Worm (Caenorhabditis elegans) whole organism, early embryonic: ENCODE data around the gene ifbp-1.

ENCODE experiments used
- B0310.2 ChIP-seq: sonication (generic microtip); optimal IDR thresholded peaks from 2 replicates; lab custom pipeline; 2016; ENCODE audit warnings: mild to moderate bottlenecking, missing genetic modification characterization, missing compliant biosample characterization
- F13C5.2 ChIP-seq: sonication (generic microtip); optimal IDR thresholded peaks from 2 replicates; lab custom pipeline; 2017; ENCODE audit warnings: mild to moderate bottlenecking, missing genetic modification characterization, inconsistent platforms, missing compliant biosample characterization
- aly-1 ChIP-seq: sonication (generic microtip); optimal IDR thresholded peaks from 2 replicates; lab custom pipeline; 2016; ENCODE audit warnings: missing genetic modification characterization, missing compliant biosample characterization
- ama-1 ChIP-seq: fragments of 150-350 bp; optimal IDR thresholded peaks from 2 replicates; lab custom pipeline; 2014
- ceh-13 ChIP-seq: fragments of 200-800 bp; sonication (Bioruptor generic); optimal IDR thresholded peaks from 2 replicates; lab custom pipeline; 2018; ENCODE audit warnings: mild to moderate bottlenecking, missing genetic modification characterization, missing compliant biosample characterization
- ceh-36 ChIP-seq: sonication (generic microtip); optimal IDR thresholded peaks from 2 replicates; lab custom pipeline; 2016; ENCODE audit warnings: missing genetic modification characterization, inconsistent platforms, missing compliant biosample characterization
- ets-7 ChIP-seq: sonication (generic microtip); optimal IDR thresholded peaks from 2 replicates; lab custom pipeline; 2016; ENCODE audit warnings: missing genotype, missing genetic modification characterization, missing compliant biosample characterization
- flt-1 ChIP-seq: fragments of 200-800 bp; sonication (Bioruptor generic); IDR thresholded peaks from 2 replicates; pipeline ENCODE4 v1.3.6; 2022; ENCODE audit warnings: missing genetic modification characterization, missing compliant biosample characterization
- hmbx-1 ChIP-seq: sonication (generic microtip); optimal IDR thresholded peaks from 2 replicates; lab custom pipeline; 2016; ENCODE audit warnings: mild to moderate bottlenecking, missing genetic modification characterization, missing compliant biosample characterization
- hmg-4 ChIP-seq: fragments of 200-800 bp; sonication (Bioruptor generic); optimal IDR thresholded peaks from 2 replicates; lab custom pipeline; 2018; ENCODE audit warnings: mild to moderate bottlenecking, missing genetic modification characterization, missing compliant biosample characterization
- hnd-1 ChIP-seq: sonication (generic microtip); optimal IDR thresholded peaks from 2 replicates; lab custom pipeline; 2016; ENCODE audit warnings: missing genetic modification characterization, missing compliant biosample characterization
- pes-1 ChIP-seq: fragments of 200-800 bp; sonication (Bioruptor generic); IDR thresholded peaks from 2 replicates; pipeline ENCODE4 v1.3.6; 2022; ENCODE audit warnings: missing genetic modification reagents, missing genetic modification characterization, missing compliant biosample characterization
- scrt-1 ChIP-seq: fragments of 200-800 bp; sonication (Bioruptor generic); IDR thresholded peaks from 2 replicates; pipeline ENCODE4 v1.3.6; 2022; ENCODE audit warnings: missing genetic modification characterization, missing compliant biosample characterization
- sea-1 ChIP-seq: fragments of 200-800 bp; sonication (Bioruptor generic); conservative IDR thresholded peaks from 2 replicates; pipeline ENCODE4 v1.3.6; 2022; ENCODE audit warnings: missing genetic modification characterization, missing compliant biosample characterization
- tbx-11 ChIP-seq: fragments of 200-800 bp; sonication (Bioruptor generic); IDR thresholded peaks from 2 replicates; pipeline ENCODE4 v1.3.6; 2022; ENCODE audit warnings: missing genetic modification characterization, missing compliant biosample characterization
- tbx-37 ChIP-seq: fragments of 200-800 bp; sonication (Bioruptor generic); conservative IDR thresholded peaks from 2 replicates; pipeline ENCODE4 v1.3.6; 2022; ENCODE audit warnings: missing genetic modification reagents, missing genetic modification characterization, missing compliant biosample characterization
- tra-4 ChIP-seq: sonication (generic microtip); optimal IDR thresholded peaks from 2 replicates; lab custom pipeline; 2017; ENCODE audit warnings: missing genetic modification characterization, missing compliant biosample characterization

Gene ifbp-1

DNA sequence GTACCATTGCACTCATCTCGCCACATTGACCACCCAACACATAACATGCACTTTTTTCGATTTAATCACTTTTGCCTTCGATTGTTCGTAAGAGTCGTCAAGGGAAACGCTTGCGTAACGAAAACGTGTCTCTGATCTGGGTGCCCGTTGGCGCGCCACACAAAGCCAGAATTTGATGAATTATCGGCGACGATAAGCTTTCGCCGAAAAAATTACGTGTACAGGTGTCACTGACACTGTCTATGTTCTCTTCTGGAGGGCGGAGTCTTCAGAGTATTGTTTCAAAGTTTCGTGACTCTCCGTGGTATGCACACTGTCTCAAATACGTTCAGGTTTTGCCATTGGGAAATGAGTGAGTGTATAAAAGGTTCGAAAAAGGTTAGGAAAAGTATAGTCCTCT, 30.6 kb upstream of the ifbp-1 start, which contains the start of gene F53F1.4:
Gene F53F1.4, plus strand, starts transcription at position 390 of the 400 bp plus-strand sequence.
- no peak for TF ChIP-seq hmg-4 (GFP tag; lab: Kevin White, UChicago)
- no peak for TF ChIP-seq tbx-37 (GFP tag; lab: Robert Waterston, UW)
- no peak for TF ChIP-seq tbx-11 (GFP tag; lab: Robert Waterston, UW)
- no peak for TF ChIP-seq hmbx-1 (tag; lab: Kevin White, UChicago)
- no peak for TF ChIP-seq hnd-1 (tag; lab: Kevin White, UChicago)
- TF ChIP-seq B0310.2 (tag; lab: Kevin White, UChicago) = no peak
- TF ChIP-seq ets-7 (tag; lab: Kevin White, UChicago) = no peak
- TF ChIP-seq ceh-13 (GFP tag; lab: Kevin White, UChicago) = no peak
- no peak for TF ChIP-seq ama-1 (lab: Kevin White, UChicago)
- TF ChIP-seq tra-4 (tag; lab: Kevin White, UChicago) = no peak
- no peak for TF ChIP-seq aly-1 (tag; lab: Kevin White, UChicago)
- TF ChIP-seq sea-1 = no peak
- no peak for TF ChIP-seq scrt-1 (GFP tag; lab: Robert Waterston, UW)
- TF ChIP-seq F13C5.2 (tag; lab: Kevin White, UChicago) = no peak
- no peak for TF ChIP-seq ceh-36 (tag; lab: Kevin White, UChicago)

DNA sequence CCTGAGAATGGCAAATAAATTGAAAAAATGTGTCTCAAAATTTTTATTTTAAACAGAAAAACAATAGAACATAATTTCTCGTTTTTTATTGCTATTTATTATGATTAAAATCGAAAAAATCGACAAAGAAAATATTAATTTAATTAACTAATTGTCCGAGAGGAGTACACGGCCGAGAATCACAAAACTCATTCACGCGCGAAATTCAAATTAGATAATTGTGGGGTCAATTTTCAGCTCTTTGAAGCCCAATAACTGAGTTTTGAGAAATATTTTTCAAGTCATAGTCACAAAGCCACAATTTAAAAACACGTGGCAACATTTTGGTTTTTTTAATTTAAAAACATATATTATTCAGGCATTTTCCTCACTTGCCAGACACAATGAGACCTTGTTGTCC, 29.0 kb upstream of the ifbp-1 start:
- TF ChIP-seq tbx-11 (GFP tag; lab: Robert Waterston, UW) (no peak), F13C5.2 (tag; lab: Kevin White, UChicago) (no peak), ets-7 (tag; lab: Kevin White, UChicago) (no peak), hnd-1 (tag; lab: Kevin White, UChicago) (no peak), hmbx-1 (tag; lab: Kevin White, UChicago) (no peak), sea-1 (no peak), flt-1 (GFP tag; lab: Robert Waterston, UW) (no peak), pes-1 (GFP tag; lab: Robert Waterston, UW) (no peak; the same call in 1 of the 2 replicates), ceh-13 (GFP tag; lab: Kevin White, UChicago) (no peak), ama-1 (lab: Kevin White, UChicago) (no peak), ceh-36 (tag; lab: Kevin White, UChicago) (no peak), tra-4 (tag; lab: Kevin White, UChicago) (no peak), hmg-4 (GFP tag; lab: Kevin White, UChicago) (no peak), tbx-37 (GFP tag; lab: Robert Waterston, UW) (no peak), B0310.2 (tag; lab: Kevin White, UChicago) (no peak), scrt-1 (GFP tag; lab: Robert Waterston, UW) (no peak), aly-1 (tag; lab: Kevin White, UChicago) (no peak)

DNA sequence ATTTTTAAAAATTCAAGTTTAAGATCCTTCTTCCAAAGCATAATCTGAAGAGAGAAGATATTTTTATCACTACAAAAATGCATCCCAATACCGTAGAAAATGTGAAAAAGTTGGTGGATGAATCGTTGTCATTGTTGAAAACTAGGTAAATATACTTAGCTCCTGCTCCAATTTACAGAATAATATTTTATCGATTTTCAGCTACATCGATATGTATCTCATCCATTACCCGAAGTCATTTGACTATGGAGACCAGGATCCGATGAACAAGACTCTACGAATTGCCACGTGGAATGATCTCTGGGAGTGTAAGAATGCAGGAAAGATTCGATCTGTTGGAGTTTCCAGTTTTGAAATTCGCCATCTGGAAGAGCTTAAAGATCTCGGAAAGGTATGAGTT, 28.4 kb upstream of the ifbp-1 start:
- no peak for TF ChIP-seq sea-1
- no peak for TF ChIP-seq tbx-11 (GFP tag; lab: Robert Waterston, UW)
- no peak for TF ChIP-seq hmg-4 (GFP tag; lab: Kevin White, UChicago)
- no peak for TF ChIP-seq scrt-1 (GFP tag; lab: Robert Waterston, UW)
- TF ChIP-seq pes-1 (GFP tag; lab: Robert Waterston, UW) = no peak
- TF ChIP-seq tbx-37 (GFP tag; lab: Robert Waterston, UW) = no peak
- no peak for TF ChIP-seq hmbx-1 (tag; lab: Kevin White, UChicago)

DNA sequence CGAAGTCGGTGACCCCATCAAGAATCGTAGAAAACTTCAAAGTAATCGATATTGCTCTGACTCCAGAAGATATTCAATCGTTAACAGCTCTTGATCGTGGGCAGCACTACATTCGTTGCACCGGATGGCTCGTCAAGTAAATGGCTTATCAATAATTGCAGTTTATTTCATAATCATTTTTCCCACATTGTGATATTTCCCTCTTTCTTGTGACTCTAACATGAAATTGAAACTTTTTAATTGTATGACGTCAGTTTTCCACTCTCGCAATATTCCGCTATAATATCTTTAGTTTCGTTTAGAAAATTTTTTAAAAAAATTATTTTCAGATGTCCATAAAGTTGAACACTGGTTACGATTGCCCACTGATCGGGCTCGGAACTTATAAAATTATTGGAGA, 27.9 kb upstream of the ifbp-1 start, which contains the start of gene F53F1.3:
Gene F53F1.3, plus strand, starts transcription at position 330 of the 400 bp plus-strand sequence.
- no peak for TF ChIP-seq B0310.2 (tag; lab: Kevin White, UChicago)
- no peak for TF ChIP-seq tra-4 (tag; lab: Kevin White, UChicago)
- no peak for TF ChIP-seq hnd-1 (tag; lab: Kevin White, UChicago)
- no peak for TF ChIP-seq tbx-11 (GFP tag; lab: Robert Waterston, UW)
- no peak for TF ChIP-seq ets-7 (tag; lab: Kevin White, UChicago)
- no peak for TF ChIP-seq ceh-36 (tag; lab: Kevin White, UChicago)
- no peak for TF ChIP-seq tbx-37 (GFP tag; lab: Robert Waterston, UW)
- no peak for TF ChIP-seq sea-1
- no peak for TF ChIP-seq ceh-13 (GFP tag; lab: Kevin White, UChicago)
- no peak for TF ChIP-seq hmg-4 (GFP tag; lab: Kevin White, UChicago)
- TF ChIP-seq ama-1 (lab: Kevin White, UChicago) = no peak

DNA sequence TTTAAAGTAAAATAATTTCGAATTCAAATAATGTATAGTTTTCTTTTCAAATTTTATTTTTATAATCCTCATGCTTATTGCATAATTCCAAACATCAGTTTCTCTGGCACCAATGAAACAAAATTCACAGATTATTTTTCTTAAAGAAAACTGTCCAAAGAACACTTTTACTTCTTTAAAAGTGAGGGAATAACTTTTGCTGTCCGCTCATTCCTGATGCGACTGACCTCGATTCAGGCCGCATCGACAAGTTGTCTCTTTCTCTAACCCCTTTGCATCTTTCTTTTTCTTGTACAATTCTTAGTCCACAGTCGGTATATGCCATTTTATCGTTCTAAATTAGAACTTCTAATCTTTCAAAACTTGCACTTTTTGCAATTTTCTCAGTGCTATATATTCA, 26.4 kb upstream of the ifbp-1 start, which contains the start of gene F53F1.2:
Gene F53F1.2, plus strand, starts transcription at position 306 of the 400 bp plus-strand sequence.
- TF ChIP-seq ama-1 (lab: Kevin White, UChicago) = no peak
- no peak for TF ChIP-seq F13C5.2 (tag; lab: Kevin White, UChicago)
- TF ChIP-seq ets-7 (tag; lab: Kevin White, UChicago) = no peak
- no peak for TF ChIP-seq hmg-4 (GFP tag; lab: Kevin White, UChicago)
- TF ChIP-seq hnd-1 (tag; lab: Kevin White, UChicago) = no peak
- TF ChIP-seq ceh-13 (GFP tag; lab: Kevin White, UChicago) = no peak
- TF ChIP-seq B0310.2 (tag; lab: Kevin White, UChicago) = no peak

DNA sequence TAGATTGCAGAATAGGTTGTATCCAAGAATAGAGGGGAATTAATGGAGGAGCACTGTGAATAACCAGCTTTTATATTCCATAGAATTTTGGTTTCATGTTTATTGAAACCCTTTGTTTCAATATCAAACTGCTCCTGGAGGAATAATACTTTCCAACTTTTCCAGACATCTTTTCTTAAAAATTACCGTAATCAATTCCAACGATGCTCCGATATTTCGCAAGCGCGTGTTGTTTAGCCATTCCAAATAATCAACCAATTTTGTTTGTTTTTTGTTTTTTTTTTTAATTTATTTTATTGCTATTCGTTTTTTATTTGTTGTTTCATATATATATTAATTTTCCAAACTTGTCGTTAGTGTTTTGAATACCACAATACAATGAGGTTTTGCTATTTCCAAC, 26.0 kb upstream of the ifbp-1 start, which contains the start of gene cutl-1:
Gene cutl-1, minus strand, starts transcription at position 83 of the 400 bp plus-strand sequence.
- TF ChIP-seq hnd-1 (tag; lab: Kevin White, UChicago) (no peak), ama-1 (lab: Kevin White, UChicago) (no peak), F13C5.2 (tag; lab: Kevin White, UChicago) (no peak), B0310.2 (tag; lab: Kevin White, UChicago) (no peak), tbx-37 (GFP tag; lab: Robert Waterston, UW) (no peak), hmbx-1 (tag; lab: Kevin White, UChicago) (no peak), scrt-1 (GFP tag; lab: Robert Waterston, UW) (no peak)

DNA sequence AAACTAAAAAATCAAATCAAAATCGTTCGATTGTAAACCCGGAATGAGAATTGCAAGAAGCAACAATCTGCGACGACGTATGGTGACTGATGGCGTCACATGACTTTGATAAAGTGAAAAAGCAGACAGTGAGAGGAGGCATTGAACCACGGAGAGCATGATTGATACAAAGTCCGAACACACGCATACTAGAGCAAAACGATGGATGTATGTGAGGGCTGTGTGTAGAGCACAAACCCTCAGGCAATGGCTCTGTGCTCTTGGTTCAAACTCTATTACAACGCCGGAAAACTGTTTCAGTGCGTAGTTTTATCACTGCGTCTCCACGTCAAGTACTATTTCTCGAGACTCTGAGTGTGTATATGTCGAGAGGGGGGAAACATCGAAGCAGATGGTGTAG, 22.5 kb upstream of the ifbp-1 start:
- TF ChIP-seq sea-1 = no peak
- TF ChIP-seq ceh-13 (GFP tag; lab: Kevin White, UChicago) = no peak
- TF ChIP-seq hmg-4 (GFP tag; lab: Kevin White, UChicago) = no peak
- no peak for TF ChIP-seq tbx-11 (GFP tag; lab: Robert Waterston, UW)
- TF ChIP-seq ets-7 (tag; lab: Kevin White, UChicago) = no peak
- TF ChIP-seq aly-1 (tag; lab: Kevin White, UChicago) = no peak
- TF ChIP-seq ceh-36 (tag; lab: Kevin White, UChicago) = no peak
- no peak for TF ChIP-seq pes-1 (GFP tag; lab: Robert Waterston, UW)
- no peak for TF ChIP-seq hmbx-1 (tag; lab: Kevin White, UChicago)
- no peak for TF ChIP-seq tra-4 (tag; lab: Kevin White, UChicago)
- TF ChIP-seq tbx-37 (GFP tag; lab: Robert Waterston, UW) = no peak
- TF ChIP-seq F13C5.2 (tag; lab: Kevin White, UChicago) = no peak
- TF ChIP-seq B0310.2 (tag; lab: Kevin White, UChicago) = no peak
- no peak for TF ChIP-seq ama-1 (lab: Kevin White, UChicago)
- no peak for TF ChIP-seq scrt-1 (GFP tag; lab: Robert Waterston, UW)
